Fruit fly (Drosophila melanogaster): ENCODE data around the gene dnd.

The dnd gene

DNA sequence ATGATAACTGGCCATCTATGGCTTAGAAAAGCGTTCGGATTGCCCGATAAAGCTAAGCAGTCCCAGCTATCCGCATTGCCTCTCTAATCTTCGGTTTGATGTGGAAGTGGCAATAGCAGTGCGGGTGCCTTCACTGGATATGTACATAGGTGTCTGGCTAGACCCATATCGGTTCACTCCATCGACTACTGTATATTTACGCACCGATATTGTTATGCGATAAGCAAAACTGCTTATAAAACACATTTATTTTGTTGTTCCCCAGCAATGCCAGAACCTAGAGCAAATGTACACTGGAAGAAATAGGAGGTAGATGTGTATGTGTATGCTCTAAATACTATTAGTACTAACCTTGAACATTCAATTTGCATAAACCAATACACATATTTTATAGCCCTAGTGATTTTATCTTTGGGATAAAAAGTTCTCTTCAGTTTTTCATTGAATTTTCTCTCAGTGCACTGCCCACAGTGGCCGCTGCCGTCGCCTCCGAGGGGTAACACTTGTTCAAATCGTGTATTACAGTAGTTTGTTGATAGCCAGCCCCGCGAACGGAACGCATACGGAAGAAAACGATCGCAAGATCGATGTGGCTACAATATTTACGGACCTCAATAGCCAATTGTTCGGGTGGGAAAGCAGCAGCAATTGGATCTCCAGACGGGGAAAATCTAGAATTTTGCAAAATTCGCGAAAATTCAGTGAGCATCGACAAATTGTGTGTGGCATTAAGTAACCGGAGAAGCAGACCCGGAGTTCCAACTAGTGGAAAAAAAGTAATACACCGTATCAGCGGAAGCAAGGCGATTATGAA lies 16.8 kb downstream of the dnd start, which contains the start of gene CG31431 (continued):
- TF ChIP-seq dpn (GFP tag; optimal IDR thresholded peaks at IDR 0.05) (peak; percentile 97), Nf-YA (GFP tag; IDR thresholded peaks at IDR 0.05) (peak; percentile 95), CG12391 (tag; optimal IDR thresholded peaks at IDR 0.05) (peak; percentile 97), B-H2 (GFP tag; optimal IDR thresholded peaks at IDR 0.05) (peak; percentile 94), pita (GFP tag; optimal IDR thresholded peaks at IDR 0.05) (no peak), ci (GFP tag; IDR thresholded peaks at IDR 0.05) (peak; percentile 98), CG32532 (GFP tag; IDR thresholded peaks at IDR 0.05) (peak; percentile 99), hth (optimal IDR thresholded peaks at IDR 0.05) (no peak), Vsx1 (GFP tag; optimal IDR thresholded peaks at IDR 0.05) (peak; percentile 91), Bgb (GFP tag; IDR thresholded peaks at IDR 0.05; ENCODE audit: partially characterized antibody) (no peak), CG1024 (GFP tag; IDR thresholded peaks at IDR 0.05) (peak; percentile 88), nerfin-1 (tag; optimal IDR thresholded peaks at IDR 0.05) (peak; percentile 90), Gsc (GFP tag; IDR thresholded peaks at IDR 0.05) (no peak; the same call in none of the 2 replicates), CG32767 (GFP tag; IDR thresholded peaks at IDR 0.05) (peak; percentile 92), pnt (GFP tag; optimal IDR thresholded peaks at IDR 0.05) (peak; percentile 95), CG30020 (tag; optimal IDR thresholded peaks at IDR 0.05) (peak; percentile 77), Blimp-1 (GFP tag; optimal IDR thresholded peaks at IDR 0.05) (peak; percentile 95), CG12659 (GFP tag; optimal IDR thresholded peaks at IDR 0.05) (peak; percentile 98), CG8290 (GFP tag; optimal IDR thresholded peaks at IDR 0.05) (peak; percentile 93), CG8290 (tag; optimal IDR thresholded peaks at IDR 0.05) (peak; percentile 71 to 99), Lim3 (GFP tag; IDR thresholded peaks at IDR 0.05) (peak; percentile 79), yki (optimal IDR thresholded peaks at IDR 0.05) (no peak), odd (GFP tag; optimal IDR thresholded peaks at IDR 0.05) (peak; percentile 90), CG15696 (tag; optimal IDR thresholded peaks at IDR 0.05) (peak; percentile 96), Nf-YC (tag; optimal IDR thresholded peaks at IDR 0.05) (peak; percentile 82), CG1832 (GFP tag; optimal IDR thresholded peaks at IDR 0.05) (no peak), HHEX (GFP tag; optimal IDR thresholded peaks at IDR 0.05) (peak; percentile 98), ara (GFP tag; IDR thresholded peaks at IDR 0.05) (peak; percentile 97), CG10959 (GFP tag; IDR thresholded peaks at IDR 0.05) (peak; percentile 95), sd (tag; optimal IDR thresholded peaks at IDR 0.05) (peak; percentile 93), trem (tag; optimal IDR thresholded peaks at IDR 0.05) (peak; percentile 92), Hsf (GFP tag; optimal IDR thresholded peaks at IDR 0.05) (peak; percentile 97), chinmo (GFP tag; IDR thresholded peaks at IDR 0.05; ENCODE audit: partially characterized antibody) (0 out of 4 replicates have a peak, but pooled peaks have one; percentile 17), CG6765 (GFP tag; optimal IDR thresholded peaks at IDR 0.05) (peak; percentile 92), sisA (GFP tag; IDR thresholded peaks at IDR 0.05) (peak; percentile 96), Dfd (GFP tag; optimal IDR thresholded peaks at IDR 0.05) (no peak), p53 (GFP tag; optimal IDR thresholded peaks at IDR 0.05) (peak; percentile 82), CG6689 (GFP tag; IDR thresholded peaks at IDR 0.05) (peak; percentile 97), crc (GFP tag; optimal IDR thresholded peaks at IDR 0.05) (peak; percentile 97), Myb (GFP tag; optimal IDR thresholded peaks at IDR 0.05) (peak; percentile 90), CG17912 (GFP tag; optimal IDR thresholded peaks at IDR 0.05) (peak; percentile 74), cato (GFP tag; optimal IDR thresholded peaks at IDR 0.05; ENCODE audit: borderline replicate concordance) (peak; percentile 93), Dad (GFP tag; optimal IDR thresholded peaks at IDR 0.05) (peak; percentile 96), Elba2 (GFP tag; optimal IDR thresholded peaks at IDR 0.05) (peak; percentile 41), CG30403 (GFP tag; optimal IDR thresholded peaks at IDR 0.05) (peak; percentile 97), CG4617 (GFP tag; optimal IDR thresholded peaks at IDR 0.05; ENCODE audit: borderline replicate concordance) (peak; percentile 93), CG15011 (GFP tag; optimal IDR thresholded peaks at IDR 0.05) (peak; percentile 96), CG7963 (GFP tag; IDR thresholded peaks at IDR 0.05; ENCODE audit: partially characterized antibody) (no peak), Doc2 (GFP tag; IDR thresholded peaks at IDR 0.05) (peak; percentile 90), Oli (tag; optimal IDR thresholded peaks at IDR 0.05) (peak; percentile 96)

Measured in whole organism, embryonic.